Fruit fly (Drosophila melanogaster) whole organism, embryonic: ENCODE data around the gene spd-2.

ENCODE experiments used
- BEAF-32 ChIP-seq: fragments of 200-800 bp; sonication (Bioruptor generic); optimal IDR thresholded peaks from 3 replicates; lab custom pipeline; 2017; ENCODE audit warnings: missing biosample characterization, missing genetic modification characterization, mild to moderate bottlenecking, moderate library complexity, missing genetic modification reagents
- Bgb ChIP-seq: fragments of 200-800 bp; sonication (Bioruptor generic); IDR thresholded peaks from 2 replicates; pipeline ENCODE4 v1.3.6; 2022; ENCODE audit warnings: missing biosample characterization, missing genetic modification characterization; ENCODE audit not compliant: partially characterized antibody
- CG13287 ChIP-seq: fragments of 200-800 bp; sonication (Bioruptor generic); IDR thresholded peaks from 2 replicates; pipeline ENCODE4 v1.3.6; 2022; ENCODE audit warnings: missing biosample characterization, missing genetic modification characterization; ENCODE audit not compliant: partially characterized antibody
- CG14014 ChIP-seq: fragments of 200-800 bp; sonication (Bioruptor generic); IDR thresholded peaks from 2 replicates; pipeline ENCODE4 v1.3.6; 2022; ENCODE audit warnings: missing biosample characterization, missing genetic modification characterization
- CG14710 ChIP-seq: fragments of 200-800 bp; sonication (Bioruptor generic); optimal IDR thresholded peaks from 3 replicates; lab custom pipeline; 2019; ENCODE audit warnings: missing biosample characterization, mild to moderate bottlenecking, missing genetic modification characterization, moderate library complexity
- CG14860 ChIP-seq: fragments of 200-800 bp; sonication (Bioruptor generic); IDR thresholded peaks from 3 replicates; pipeline ENCODE4 v1.3.6; 2022; ENCODE audit warnings: missing biosample characterization, missing genetic modification characterization; ENCODE audit not compliant: partially characterized antibody
- CG15601 ChIP-seq: fragments of 200-800 bp; sonication (Bioruptor generic); optimal IDR thresholded peaks from 3 replicates; lab custom pipeline; 2019; ENCODE audit warnings: missing biosample characterization, mild to moderate bottlenecking, missing genetic modification characterization, moderate library complexity
- CG17186 ChIP-seq: fragments of 200-800 bp; sonication (Bioruptor generic); optimal IDR thresholded peaks from 3 replicates; lab custom pipeline; 2017; ENCODE audit warnings: missing biosample characterization, missing genetic modification reagents, missing genetic modification characterization
- CG18764 ChIP-seq: fragments of 200-800 bp; sonication (Bioruptor generic); optimal IDR thresholded peaks from 3 replicates; lab custom pipeline; 2016; ENCODE audit warnings: missing biosample characterization, missing genetic modification characterization
- CG2116 ChIP-seq: fragments of 200-800 bp; sonication (Bioruptor generic); optimal IDR thresholded peaks from 3 replicates; lab custom pipeline; 2018; ENCODE audit warnings: missing biosample characterization, mild to moderate bottlenecking, missing genetic modification characterization
- CG2199 ChIP-seq: fragments of 200-800 bp; sonication (Bioruptor generic); IDR thresholded peaks from 3 replicates; pipeline ENCODE4 v1.3.6; 2022; ENCODE audit warnings: missing biosample characterization, missing genetic modification characterization
- CG30020 ChIP-seq: fragments of 200-800 bp; optimal IDR thresholded peaks from 2 replicates; lab custom pipeline; 2019; ENCODE audit warnings: missing biosample characterization, mild to moderate bottlenecking, missing genetic modification characterization, moderate library complexity
- CG34224 ChIP-seq: fragments of 200-800 bp; sonication (Bioruptor generic); IDR thresholded peaks from 3 replicates; pipeline ENCODE4 v1.3.6; 2022; ENCODE audit warnings: missing biosample characterization, missing genetic modification characterization; ENCODE audit not compliant: partially characterized antibody
- CG4617 ChIP-seq: fragments of 200-800 bp; sonication (Bioruptor generic); optimal IDR thresholded peaks from 3 replicates; lab custom pipeline; 2016; ENCODE audit warnings: missing biosample characterization, missing genetic modification characterization, borderline replicate concordance
- CG6683 ChIP-seq: fragments of 200-800 bp; sonication (Bioruptor generic); optimal IDR thresholded peaks from 2 replicates; lab custom pipeline; 2017; ENCODE audit warnings: missing biosample characterization, mild to moderate bottlenecking, missing genetic modification characterization, missing genetic modification reagents
- CG6791 ChIP-seq: fragments of 200-800 bp; sonication (Bioruptor generic); IDR thresholded peaks from 3 replicates; pipeline ENCODE4 v1.3.6; 2022; ENCODE audit warnings: missing biosample characterization, missing genetic modification characterization; ENCODE audit not compliant: partially characterized antibody
- CG7928 ChIP-seq: fragments of 200-800 bp; sonication (Bioruptor generic); optimal IDR thresholded peaks from 2 replicates; lab custom pipeline; 2017; ENCODE audit warnings: missing biosample characterization, mild to moderate bottlenecking, missing genetic modification characterization
- CG8924 ChIP-seq: fragments of 200-800 bp; optimal IDR thresholded peaks from 3 replicates; lab custom pipeline; 2019; ENCODE audit warnings: missing biosample characterization, mild to moderate bottlenecking, missing genetic modification characterization, moderate library complexity
- CG8944 ChIP-seq: fragments of 200-800 bp; sonication (Bioruptor generic); optimal IDR thresholded peaks from 3 replicates; lab custom pipeline; 2016; ENCODE audit warnings: missing biosample characterization, missing genetic modification characterization
- CG9437 ChIP-seq: fragments of 200-800 bp; sonication (Bioruptor generic); optimal IDR thresholded peaks from 2 replicates; lab custom pipeline; 2018; ENCODE audit warnings: missing biosample characterization, mild to moderate bottlenecking, missing genetic modification characterization
- CTCF ChIP-seq: fragments of 200-800 bp; sonication (Bioruptor generic); optimal IDR thresholded peaks from 2 replicates; lab custom pipeline; 2017; ENCODE audit warnings: missing biosample characterization, mild to moderate bottlenecking, missing genetic modification characterization, moderate library complexity
- CoRest ChIP-seq: fragments of 200-800 bp; sonication (Bioruptor generic); optimal IDR thresholded peaks from 3 replicates; lab custom pipeline; 2018; ENCODE audit warnings: missing biosample characterization, mild to moderate bottlenecking, missing genetic modification characterization, moderate library complexity
- Dll ChIP-seq: fragments of 200-800 bp; sonication (Bioruptor generic); IDR thresholded peaks from 4 replicates; pipeline ENCODE4 v1.3.6; 2022; ENCODE audit warnings: missing biosample characterization, missing genetic modification characterization; ENCODE audit not compliant: partially characterized antibody
- Doc3 ChIP-seq: fragments of 200-800 bp; sonication (Bioruptor generic); IDR thresholded peaks from 3 replicates; pipeline ENCODE4 v1.3.6; 2022; ENCODE audit warnings: missing biosample characterization, missing genetic modification characterization; ENCODE audit not compliant: partially characterized antibody
- Dp ChIP-seq: fragments of 200-800 bp; sonication (Bioruptor generic); optimal IDR thresholded peaks from 2 replicates; lab custom pipeline; 2018; ENCODE audit warnings: missing biosample characterization, mild to moderate bottlenecking, missing genetic modification characterization, moderate library complexity
- Dref ChIP-seq: fragments of 200-800 bp; sonication (Bioruptor generic); IDR thresholded peaks from 2 replicates; pipeline ENCODE4 v1.3.6; 2022; ENCODE audit warnings: missing biosample characterization, missing genetic modification characterization
- HLH4C ChIP-seq: fragments of 200-800 bp; sonication (Bioruptor generic); IDR thresholded peaks from 3 replicates; pipeline ENCODE4 v1.3.6; 2022; ENCODE audit warnings: missing biosample characterization, missing genetic modification characterization; ENCODE audit not compliant: partially characterized antibody
- Lhr ChIP-seq: fragments of 200-800 bp; sonication (Bioruptor generic); optimal IDR thresholded peaks from 3 replicates; lab custom pipeline; 2017; ENCODE audit warnings: mild to moderate bottlenecking, missing biosample characterization, missing genetic modification reagents, missing genetic modification characterization
- MBD-R2 ChIP-seq: fragments of 200-800 bp; sonication (Bioruptor generic); IDR thresholded peaks from 2 replicates; pipeline ENCODE4 v1.3.6; 2022; ENCODE audit warnings: missing biosample characterization, missing genetic modification characterization
- Med ChIP-seq: fragments of 200-800 bp; sonication (Bioruptor generic); peaks from one replicate; lab custom pipeline; 2016; ENCODE audit warnings: missing biosample characterization, missing genetic modification characterization, mild to moderate bottlenecking, inconsistent platforms, moderate library complexity
- Myb ChIP-seq: fragments of 200-800 bp; sonication (Bioruptor generic); optimal IDR thresholded peaks from 2 replicates; lab custom pipeline; 2016; ENCODE audit warnings: missing biosample characterization, missing genetic modification characterization
- Scr ChIP-seq: fragments of 200-800 bp; sonication (Bioruptor generic); IDR thresholded peaks from 2 replicates; pipeline ENCODE4 v1.3.6; 2022; ENCODE audit warnings: missing biosample characterization, missing genetic modification characterization; ENCODE audit not compliant: partially characterized antibody
- YL-1 ChIP-seq: fragments of 200-800 bp; sonication (Bioruptor generic); optimal IDR thresholded peaks from 3 replicates; lab custom pipeline; 2017; ENCODE audit warnings: missing biosample characterization, mild to moderate bottlenecking, missing genetic modification characterization
- amos ChIP-seq: fragments of 200-800 bp; sonication (Bioruptor generic); IDR thresholded peaks from 2 replicates; pipeline ENCODE4 v1.3.6; 2022; ENCODE audit warnings: missing biosample characterization, missing genetic modification characterization; ENCODE audit not compliant: partially characterized antibody
- ato ChIP-seq: fragments of 200-800 bp; sonication (Bioruptor generic); IDR thresholded peaks from 2 replicates; pipeline ENCODE4 v1.3.6; 2022; ENCODE audit warnings: missing biosample characterization, missing genetic modification characterization; ENCODE audit not compliant: partially characterized antibody
- bab2 ChIP-seq: fragments of 200-800 bp; sonication (Bioruptor generic); optimal IDR thresholded peaks from 2 replicates; lab custom pipeline; 2016; ENCODE audit warnings: missing biosample characterization, missing genetic modification characterization
- br ChIP-seq: fragments of >200 bp; optimal IDR thresholded peaks from 2 replicates; lab custom pipeline; 2017
- chinmo ChIP-seq: fragments of 200-800 bp; sonication (Bioruptor generic); IDR thresholded peaks from 4 replicates; pipeline ENCODE4 v1.3.6; 2022; ENCODE audit warnings: missing biosample characterization, missing genetic modification characterization; ENCODE audit not compliant: partially characterized antibody
- da ChIP-seq: fragments of 200-800 bp; sonication (Bioruptor generic); optimal IDR thresholded peaks from 2 replicates; lab custom pipeline; 2016; ENCODE audit warnings: missing biosample characterization, missing genetic modification characterization
- inv ChIP-seq: fragments of 200-800 bp; sonication (Bioruptor generic); IDR thresholded peaks from 2 replicates; pipeline ENCODE4 v1.3.6; 2022; ENCODE audit warnings: missing biosample characterization, missing genetic modification characterization; ENCODE audit not compliant: partially characterized antibody
- knrl ChIP-seq: fragments of 200-800 bp; sonication (Bioruptor generic); IDR thresholded peaks from 3 replicates; pipeline ENCODE4 v1.3.6; 2022; ENCODE audit warnings: missing biosample characterization, missing genetic modification characterization; ENCODE audit not compliant: partially characterized antibody
- nmo ChIP-seq: fragments of 200-800 bp; sonication (Bioruptor generic); optimal IDR thresholded peaks from 2 replicates; lab custom pipeline; 2018; ENCODE audit warnings: missing biosample characterization, mild to moderate bottlenecking, missing genetic modification characterization, moderate library complexity
- pzg ChIP-seq: fragments of 200-800 bp; sonication (Bioruptor generic); optimal IDR thresholded peaks from 3 replicates; lab custom pipeline; 2018; ENCODE audit warnings: missing biosample characterization, mild to moderate bottlenecking, missing genetic modification characterization, moderate library complexity
- rib ChIP-seq: fragments of 200-800 bp; sonication (Bioruptor generic); IDR thresholded peaks from 2 replicates; pipeline ENCODE4 v1.3.6; 2022; ENCODE audit warnings: missing biosample characterization, missing genetic modification characterization
- scrt ChIP-seq: fragments of 200-800 bp; sonication (Bioruptor generic); optimal IDR thresholded peaks from 2 replicates; lab custom pipeline; 2018; ENCODE audit warnings: missing biosample characterization, mild to moderate bottlenecking, missing genetic modification characterization, moderate library complexity
- sens ChIP-seq: fragments of 200-800 bp; sonication (Bioruptor generic); peaks from one replicate; lab custom pipeline; 2016; ENCODE audit warnings: missing biosample characterization, missing genetic modification characterization
- stwl ChIP-seq: fragments of 200-800 bp; sonication (Bioruptor generic); optimal IDR thresholded peaks from 3 replicates; lab custom pipeline; 2018; ENCODE audit warnings: missing biosample characterization, mild to moderate bottlenecking, missing genetic modification characterization, moderate library complexity
- vnd ChIP-seq: fragments of 200-800 bp; sonication (Bioruptor generic); IDR thresholded peaks from 3 replicates; pipeline ENCODE4 v1.3.6; 2022; ENCODE audit warnings: missing biosample characterization, missing genetic modification characterization; ENCODE audit not compliant: partially characterized antibody

The spd-2 gene

DNA sequence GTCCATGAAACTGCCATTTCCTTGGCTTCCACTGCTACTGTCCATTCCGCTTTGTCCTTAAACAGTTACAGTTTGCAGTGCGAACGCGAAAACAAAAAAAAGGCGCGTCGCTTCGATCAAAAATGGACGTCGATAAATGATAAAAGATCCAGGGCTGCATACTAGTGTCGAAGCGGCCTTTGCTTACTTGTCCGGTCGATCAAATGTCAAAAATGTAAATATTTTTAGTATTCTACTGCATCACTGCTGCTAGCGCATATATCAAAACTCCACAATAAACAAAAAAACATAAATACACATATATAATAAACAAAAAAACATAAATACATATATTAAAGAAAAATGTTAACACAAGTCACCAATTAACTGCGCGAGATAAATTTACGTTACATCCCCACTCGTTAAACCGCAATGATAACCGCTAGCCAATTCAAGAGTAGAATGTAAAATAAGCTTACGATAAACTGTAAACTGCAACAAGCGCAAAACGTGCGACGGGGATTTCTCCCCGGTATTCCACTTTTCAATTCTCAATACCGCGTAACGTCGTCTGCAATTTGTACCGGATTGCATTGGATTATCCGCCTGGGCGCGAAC lies at the start of gene spd-2, which contains the start of gene Apl:
Gene spd-2 (minus strand): TSS at position 93 of the 597 bp plus-strand sequence.
Gene Apl (plus strand): TSS at position 260 of the 597 bp plus-strand sequence.
- no peak for TF ChIP-seq CG8924
- TF ChIP-seq HLH4C (GFP tag; lab: Robert Waterston, UW), result peak; percentile 79
- TF ChIP-seq Dll (GFP tag; lab: Robert Waterston, UW), result peak; percentile 38; the same call in 1 of the 4 replicates
- peak; percentile 22 for TF ChIP-seq CoRest (tag; lab: Kevin White, UChicago)
- no peak for TF ChIP-seq bab2 (GFP tag; lab: Kevin White, UChicago)
- TF ChIP-seq nmo (GFP tag; lab: Kevin White, UChicago), result peak; percentile 27
- TF ChIP-seq CG2116 (GFP tag; lab: Kevin White, UChicago), result peak; percentile 55
- TF ChIP-seq sens, result no peak
- TF ChIP-seq da (GFP tag; lab: Kevin White, UChicago), result no peak
- TF ChIP-seq br, result no peak
- TF ChIP-seq Dref (GFP tag; lab: Robert Waterston, UW), result peak; percentile 64
- peak; percentile 55 for TF ChIP-seq Med (GFP tag; lab: Kevin White, UChicago)
- peak; percentile 56; the same call in 1 of the 3 replicates for TF ChIP-seq CG34224
- no peak for TF ChIP-seq CG6683
- TF ChIP-seq CG18764 (GFP tag; lab: Kevin White, UChicago), result peak; percentile 51
- peak; percentile 19 for TF ChIP-seq pzg (GFP tag; lab: Kevin White, UChicago)
- peak; percentile 52; the same call in 1 of the 3 replicates for TF ChIP-seq CG6791 (GFP tag; lab: Robert Waterston, UW)
- TF ChIP-seq Bgb (GFP tag; lab: Robert Waterston, UW), result peak; percentile 60
- peak; percentile 82 for TF ChIP-seq Dp (GFP tag; lab: Kevin White, UChicago)
- peak; percentile 36 for TF ChIP-seq CG14710 (tag; lab: Kevin White, UChicago)
- no peak for TF ChIP-seq CG8944 (GFP tag; lab: Kevin White, UChicago)
- TF ChIP-seq knrl (GFP tag; lab: Robert Waterston, UW), result peak; percentile 59
- peak; percentile 4 for TF ChIP-seq CG4617
- peak; percentile 82; the same call in 1 of the 4 replicates for TF ChIP-seq chinmo (GFP tag; lab: Robert Waterston, UW)
- TF ChIP-seq CG14014 (GFP tag; lab: Robert Waterston, UW), result no peak
- no peak for TF ChIP-seq rib (GFP tag; lab: Robert Waterston, UW)
- peak; percentile 19; the same call in 1 of the 2 replicates for TF ChIP-seq inv (GFP tag; lab: Robert Waterston, UW)
- TF ChIP-seq stwl (tag; lab: Kevin White, UChicago), result peak; percentile 27
- TF ChIP-seq Doc3, result 0 out of 3 replicates have a peak, but pooled peaks have one; percentile 39
- TF ChIP-seq Scr (GFP tag; lab: Robert Waterston, UW), result peak; percentile 57
- peak; percentile 20 for TF ChIP-seq YL-1
- no peak for TF ChIP-seq scrt (GFP tag; lab: Kevin White, UChicago)
- peak; percentile 81 for TF ChIP-seq CG9437 (GFP tag; lab: Kevin White, UChicago)
- peak; percentile 28 for TF ChIP-seq BEAF-32 (GFP tag; lab: Kevin White, UChicago)
- TF ChIP-seq CG30020 (tag; lab: Kevin White, UChicago), result peak; percentile 22
- TF ChIP-seq MBD-R2, result peak; percentile 65; the same call in 1 of the 2 replicates
- no peak for TF ChIP-seq ato (GFP tag; lab: Robert Waterston, UW)
- TF ChIP-seq CG2199 (GFP tag; lab: Robert Waterston, UW), result no peak
- peak; percentile 68 for TF ChIP-seq CTCF (GFP tag; lab: Kevin White, UChicago)
- TF ChIP-seq amos (GFP tag; lab: Robert Waterston, UW), result peak; percentile 57
- peak; percentile 85 for TF ChIP-seq CG7928
- TF ChIP-seq Myb (GFP tag; lab: Kevin White, UChicago), result peak; percentile 18
- peak; percentile 58 for TF ChIP-seq CG13287
- TF ChIP-seq CG15601, result peak; percentile 2
- peak; percentile 12 for TF ChIP-seq Lhr (GFP tag; lab: Kevin White, UChicago)
- TF ChIP-seq vnd (GFP tag; lab: Robert Waterston, UW), result peak; percentile 54; the same call in 1 of the 3 replicates
- peak; percentile 30 for TF ChIP-seq CG17186 (GFP tag; lab: Kevin White, UChicago)
- peak; percentile 71; the same call in 2 of the 3 replicates for TF ChIP-seq CG14860 (GFP tag; lab: Robert Waterston, UW)
